Worm (Caenorhabditis elegans) whole organism, L1 larva: Measurements from ENCODE around the gene Y43F8C.17.

ENCODE experiments used
- F16B12.6 ChIP-seq: fragments of 150-350 bp; optimal IDR thresholded peaks from 2 replicates; lab custom pipeline; 2014; ENCODE audit warnings: missing biosample characterization, missing genetic modification characterization
- ama-1 ChIP-seq: fragments of 150-350 bp; optimal IDR thresholded peaks from 2 replicates; lab custom pipeline; 2014
- blmp-1 ChIP-seq: fragments of 150-350 bp; optimal IDR thresholded peaks from 2 replicates; lab custom pipeline; 2014; ENCODE audit warnings: missing biosample characterization, missing genetic modification characterization
- ceh-82 ChIP-seq, 3 experiments: fragments of 150-350 bp in 1 of 3; sonication (generic microtip) in 2 of 3; optimal IDR thresholded peaks; 2 replicates each; lab custom pipeline; 2014 to 2017; ENCODE audit warnings: missing biosample characterization in 3 of 3, missing genetic modification characterization in 3 of 3
- ceh-88 ChIP-seq: fragments of 200-800 bp; sonication (Bioruptor generic); IDR thresholded peaks from 2 replicates; pipeline ENCODE4 v1.3.6; 2022; ENCODE audit warnings: missing genetic modification characterization, missing compliant biosample characterization
- ceh-90 ChIP-seq: sonication (generic microtip); optimal IDR thresholded peaks from 2 replicates; lab custom pipeline; 2016; ENCODE audit warnings: missing genetic modification characterization, missing compliant biosample characterization
- dpl-1 ChIP-seq, 3 experiments: fragments of 150-350 bp in 2 of 3; sonication (generic microtip) in 1 of 3; optimal IDR thresholded peaks; 2 replicates each; lab custom pipeline; 2014 to 2017; ENCODE audit warnings: missing biosample characterization in 3 of 3, missing genetic modification characterization in 3 of 3, missing genetic modification reagents in 3 of 3
- dsc-1 ChIP-seq: sonication (generic microtip); optimal IDR thresholded peaks from 2 replicates; lab custom pipeline; 2016; ENCODE audit warnings: mild to moderate bottlenecking, missing genetic modification characterization, missing compliant biosample characterization
- efl-1 ChIP-seq, 4 experiments: fragments of 150-350 bp; optimal IDR thresholded peaks in 3 of 4; peaks in 1 of 4; 1 replicate in 1 of 4; 2 replicates in 3 of 4; lab custom pipeline; 2014; ENCODE audit warnings: missing biosample characterization in 2 of 4, missing genetic modification characterization in 2 of 4, missing genetic modification reagents in 2 of 4
- elt-2 ChIP-seq: sonication (generic microtip); optimal IDR thresholded peaks from 2 replicates; lab custom pipeline; 2016; ENCODE audit warnings: missing genetic modification characterization, mild to moderate bottlenecking, inconsistent platforms, missing compliant biosample characterization, missing genetic modification reagents
- elt-3 ChIP-seq, 6 experiments: fragments of 150-350 bp in 1 of 6; sonication (generic microtip); optimal IDR thresholded peaks; 2 replicates each; lab custom pipeline; 2017 to 2018; ENCODE audit warnings: missing biosample characterization in 6 of 6, missing genetic modification characterization in 6 of 6, inconsistent platforms in 1 of 6
- fkh-4 ChIP-seq: sonication (generic microtip); optimal IDR thresholded peaks from 2 replicates; lab custom pipeline; 2016; ENCODE audit warnings: missing compliant biosample characterization, missing genetic modification characterization, borderline replicate concordance
- grh-1 ChIP-seq: fragments of 200-800 bp; sonication (Bioruptor generic); IDR thresholded peaks from 2 replicates; pipeline ENCODE4 v1.3.6; 2022; ENCODE audit warnings: missing genetic modification reagents, missing genetic modification characterization, missing compliant biosample characterization
- hlh-4 ChIP-seq: sonication (generic microtip); optimal IDR thresholded peaks from 2 replicates; lab custom pipeline; 2016; ENCODE audit warnings: mild to moderate bottlenecking, missing genetic modification characterization, missing compliant biosample characterization
- hpl-2 ChIP-seq: fragments of 150-350 bp; optimal IDR thresholded peaks from 2 replicates; lab custom pipeline; 2014; ENCODE audit warnings: missing biosample characterization, missing genetic modification reagents, missing genetic modification characterization
- isw-1 ChIP-seq: fragments of 200-800 bp; sonication (Bioruptor generic); IDR thresholded peaks from 2 replicates; pipeline ENCODE4 v1.3.6; 2022; ENCODE audit warnings: missing genetic modification characterization, missing compliant biosample characterization
- lin-14 ChIP-seq: fragments of 200-800 bp; sonication (Bioruptor generic); optimal IDR thresholded peaks from 2 replicates; lab custom pipeline; 2018; ENCODE audit warnings: mild to moderate bottlenecking, missing genetic modification characterization, moderate library complexity, missing compliant biosample characterization
- lin-15B ChIP-seq: fragments of 150-350 bp; sonication (generic microtip); optimal IDR thresholded peaks from 3 replicates; lab custom pipeline; 2014; ENCODE audit warnings: missing biosample characterization, missing genetic modification characterization
- lsy-2 ChIP-seq, 2 experiments: fragments of 150-350 bp; optimal IDR thresholded peaks; 2 replicates each; lab custom pipeline; 2014; ENCODE audit warnings: missing biosample characterization in 2 of 2, missing genetic modification characterization in 2 of 2
- mep-1 ChIP-seq: fragments of 150-350 bp; optimal IDR thresholded peaks from 2 replicates; lab custom pipeline; 2014; ENCODE audit warnings: missing biosample characterization, missing genetic modification characterization
- nhr-11 ChIP-seq: fragments of 150-350 bp; optimal IDR thresholded peaks from 2 replicates; lab custom pipeline; 2014; ENCODE audit warnings: missing biosample characterization, missing genetic modification characterization
- nhr-19 ChIP-seq: fragments of 200-800 bp; sonication (Bioruptor generic); conservative IDR thresholded peaks from 2 replicates; pipeline ENCODE4 v1.3.6; 2022; ENCODE audit warnings: missing genetic modification characterization, missing compliant biosample characterization
- nhr-76 ChIP-seq: sonication (generic microtip); optimal IDR thresholded peaks from 2 replicates; lab custom pipeline; 2017; ENCODE audit warnings: missing biosample characterization, missing genetic modification characterization
- nhr-85 ChIP-seq: sonication (generic microtip); peaks from one replicate; lab custom pipeline; 2016; ENCODE audit warnings: missing genetic modification characterization, inconsistent platforms, missing compliant biosample characterization
- nhr-90 ChIP-seq: sonication (generic microtip); optimal IDR thresholded peaks from 2 replicates; lab custom pipeline; 2016; ENCODE audit warnings: mild to moderate bottlenecking, missing genetic modification characterization, missing compliant biosample characterization; ENCODE audit not compliant: poor library complexity
- pax-3 ChIP-seq: fragments of 200-800 bp; sonication (Bioruptor generic); optimal IDR thresholded peaks from 2 replicates; lab custom pipeline; 2018; ENCODE audit warnings: mild to moderate bottlenecking, missing genetic modification characterization, moderate library complexity, missing compliant biosample characterization
- rnt-1 ChIP-seq: sonication (generic microtip); optimal IDR thresholded peaks from 2 replicates; lab custom pipeline; 2016; ENCODE audit warnings: mild to moderate bottlenecking, missing genetic modification characterization, moderate library complexity, missing compliant biosample characterization
- snpc-4 ChIP-seq: fragments of 150-350 bp; optimal IDR thresholded peaks from 2 replicates; lab custom pipeline; 2014; ENCODE audit warnings: missing biosample characterization, missing genetic modification characterization
- snu-23 ChIP-seq: sonication (generic microtip); optimal IDR thresholded peaks from 2 replicates; lab custom pipeline; 2016; ENCODE audit warnings: missing genetic modification characterization, missing compliant biosample characterization
- sup-37 ChIP-seq: fragments of 200-800 bp; sonication (Bioruptor generic); optimal IDR thresholded peaks from 2 replicates; lab custom pipeline; 2018; ENCODE audit warnings: mild to moderate bottlenecking, missing genetic modification characterization, missing compliant biosample characterization
- swsn-7 ChIP-seq: sonication (generic microtip); optimal IDR thresholded peaks from 2 replicates; lab custom pipeline; 2016; ENCODE audit warnings: missing genetic modification characterization, missing compliant biosample characterization
- tbx-2 ChIP-seq: sonication (generic microtip); optimal IDR thresholded peaks from 2 replicates; lab custom pipeline; 2016; ENCODE audit warnings: missing genetic modification characterization, missing compliant biosample characterization
- unc-130 ChIP-seq: fragments of 150-350 bp; optimal IDR thresholded peaks from 2 replicates; lab custom pipeline; 2017; ENCODE audit warnings: missing biosample characterization, missing genetic modification characterization, inconsistent platforms
- unc-30 ChIP-seq: sonication (generic microtip); optimal IDR thresholded peaks from 2 replicates; lab custom pipeline; 2017; ENCODE audit warnings: missing biosample characterization, missing genetic modification characterization
- unc-86 ChIP-seq: sonication (generic microtip); optimal IDR thresholded peaks from 2 replicates; lab custom pipeline; 2016; ENCODE audit warnings: missing genetic modification characterization, missing compliant biosample characterization
- ztf-11 ChIP-seq, 2 experiments: sonication (generic microtip); optimal IDR thresholded peaks; 2 replicates each; lab custom pipeline; 2016 to 2017; ENCODE audit warnings: missing genetic modification characterization in 2 of 2, missing biosample characterization in 1 of 2, missing compliant biosample characterization in 1 of 2
- ztf-4 ChIP-seq: fragments of 150-350 bp; optimal IDR thresholded peaks from 2 replicates; lab custom pipeline; 2014; ENCODE audit warnings: missing biosample characterization, missing genetic modification characterization

Y43F8C.17 gene

DNA sequence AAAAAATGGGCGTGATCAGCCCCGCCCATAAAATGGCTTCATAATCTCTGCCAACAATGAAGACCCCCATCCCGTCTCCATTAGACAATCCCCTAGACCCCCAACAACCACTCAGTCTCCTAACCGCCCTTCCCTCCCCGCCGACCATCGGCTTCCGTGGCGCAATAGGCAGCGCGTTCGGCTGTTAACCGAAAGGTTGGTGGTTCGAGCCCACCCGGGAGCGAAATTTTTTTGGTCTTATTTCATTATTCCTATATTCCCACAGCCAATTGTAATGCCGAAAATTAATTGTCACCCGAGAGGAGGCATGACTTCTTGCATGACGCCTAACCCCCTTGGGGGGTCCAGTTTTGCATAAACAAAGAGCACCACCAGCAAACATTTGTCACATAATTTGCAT, 6.9 kb downstream of the Y43F8C.17 start (continued):
- no peak for TF ChIP-seq hpl-2 (GFP tag; lab: Kevin White, UChicago)
- TF ChIP-seq swsn-7 (tag; lab: Kevin White, UChicago) = peak; percentile 4
- peak; percentile 5 for TF ChIP-seq unc-130 (tag; lab: Kevin White, UChicago)
- TF ChIP-seq lsy-2 (tag; optimal IDR thresholded peaks at IDR 0.05; lab: Kevin White, UChicago) = peak in 1 of 2 experiments; percentile 36
- no peak for TF ChIP-seq ztf-11 (tag; optimal IDR thresholded peaks at IDR 0.05; lab: Kevin White, UChicago)
- TF ChIP-seq nhr-19 (GFP tag; lab: Robert Waterston, UW) = peak; percentile 43
- TF ChIP-seq ama-1 (lab: Kevin White, UChicago) = no peak
- TF ChIP-seq mep-1 (tag; lab: Kevin White, UChicago) = no peak
- no peak for TF ChIP-seq ceh-88 (GFP tag; lab: Robert Waterston, UW)
- peak; percentile 49 for TF ChIP-seq rnt-1 (tag; lab: Kevin White, UChicago)
- TF ChIP-seq dpl-1 (GFP tag; optimal IDR thresholded peaks at IDR 0.05; lab: Kevin White, UChicago) = no peak
- peak; percentile 43 for TF ChIP-seq dsc-1 (tag; lab: Kevin White, UChicago)
- TF ChIP-seq efl-1 (optimal IDR thresholded peaks at IDR 0.05; lab: Kevin White, UChicago) = no peak
- TF ChIP-seq efl-1 (GFP tag; optimal IDR thresholded peaks at IDR 0.05 in 1 of 2; lab: Kevin White, UChicago) = peak in 1 of 2 experiments; percentile 92
- no peak for TF ChIP-seq sup-37 (GFP tag; lab: Kevin White, UChicago)

DNA sequence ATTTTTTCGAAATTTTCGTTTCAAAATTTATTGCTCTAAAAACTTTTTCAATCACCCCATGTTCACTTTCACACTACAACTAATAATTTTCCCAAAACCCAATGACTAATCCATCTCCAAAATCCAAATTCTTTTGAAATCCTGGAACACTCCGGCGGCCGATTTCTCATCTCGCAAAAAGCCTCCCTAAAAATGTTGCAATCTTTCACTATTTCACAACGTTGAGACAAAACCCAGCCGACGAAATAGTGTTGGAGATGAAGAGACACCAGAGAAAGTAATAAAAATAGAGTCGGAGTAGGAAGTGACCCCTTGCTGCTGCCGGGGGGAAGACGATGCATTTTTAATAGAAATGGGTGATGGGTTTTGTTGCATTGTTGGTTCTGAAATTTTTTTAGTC, 8.6 kb downstream of the Y43F8C.17 start:
- TF ChIP-seq rnt-1 (tag; lab: Kevin White, UChicago) = peak; percentile 40
- peak; percentile 19 for TF ChIP-seq unc-86
- TF ChIP-seq tbx-2 (tag; lab: Kevin White, UChicago) = no peak
- TF ChIP-seq ceh-82 (tag; optimal IDR thresholded peaks at IDR 0.05; lab: Kevin White, UChicago) = peak in 2 of 3 experiments; percentile 3 to 4
- TF ChIP-seq nhr-85 (tag; lab: Kevin White, UChicago) = peak; percentile 31
- TF ChIP-seq mep-1 (tag; lab: Kevin White, UChicago) = no peak

DNA sequence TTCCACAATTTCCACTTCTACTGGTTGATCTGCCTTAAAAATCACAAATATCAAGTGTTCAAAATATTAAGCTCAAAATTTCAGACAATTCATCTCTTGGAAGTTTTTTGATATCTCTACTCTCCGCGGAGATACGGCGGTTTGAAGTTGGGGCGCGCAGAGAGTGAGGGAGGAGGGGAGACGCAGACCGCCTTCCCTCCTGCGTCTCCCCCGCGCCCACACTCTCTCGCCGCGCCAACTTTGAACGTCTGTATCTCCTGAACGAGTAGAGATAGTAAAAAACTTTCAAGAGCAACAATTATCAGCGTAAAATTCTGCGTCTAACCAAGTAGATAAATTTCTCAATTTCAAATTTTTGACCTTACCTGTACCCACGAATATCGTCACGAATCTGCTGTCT, 12.0 kb downstream of the Y43F8C.17 start:
- TF ChIP-seq nhr-11 (no peak), grh-1 (GFP tag; lab: Robert Waterston, UW) (no peak), pax-3 (tag; lab: Kevin White, UChicago) (no peak), dpl-1 (GFP tag; optimal IDR thresholded peaks at IDR 0.05; lab: Kevin White, UChicago) (no peak), elt-3 (tag; optimal IDR thresholded peaks at IDR 0.05; lab: Kevin White, UChicago) (no peak), ztf-4 (tag; lab: Kevin White, UChicago) (no peak), lin-14 (GFP tag; lab: Kevin White, UChicago) (no peak), snpc-4 (tag; lab: Kevin White, UChicago) (no peak), elt-2 (tag; lab: Kevin White, UChicago) (no peak), hlh-4 (no peak), nhr-85 (tag; lab: Kevin White, UChicago) (no peak), blmp-1 (no peak), nhr-76 (tag; lab: Kevin White, UChicago) (no peak), nhr-90 (tag; lab: Kevin White, UChicago) (no peak)

DNA sequence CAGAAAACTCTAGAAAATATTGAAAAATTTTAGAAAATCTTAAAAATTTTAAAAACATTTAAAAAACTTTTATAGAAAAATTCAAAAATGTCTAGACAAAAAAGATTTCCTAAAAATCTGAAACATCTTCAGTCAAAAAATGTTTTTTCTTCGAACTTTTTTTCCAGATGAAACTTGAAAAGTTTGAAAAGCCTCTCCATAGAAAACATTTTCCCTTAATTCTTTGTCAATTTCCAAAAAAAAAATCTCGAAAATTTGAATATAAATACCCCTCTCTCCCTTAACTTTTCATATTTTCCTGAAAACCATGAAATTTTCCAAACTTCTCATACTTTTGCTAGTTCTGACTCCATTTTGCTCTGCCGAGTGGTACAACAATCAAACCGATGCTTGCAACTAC, 12.8 kb downstream of the Y43F8C.17 start, which contains the start of gene Y116F11A.3:
Gene Y116F11A.3, plus strand, starts transcription at position 301 of the 400 bp plus-strand sequence.
- TF ChIP-seq pax-3 (tag; lab: Kevin White, UChicago) = no peak
- TF ChIP-seq snu-23 (GFP tag; lab: Kevin White, UChicago) = no peak
- TF ChIP-seq nhr-90 (tag; lab: Kevin White, UChicago) = no peak
- no peak for TF ChIP-seq dsc-1 (tag; lab: Kevin White, UChicago)
- TF ChIP-seq, all 84 proteins: peak for 0

DNA sequence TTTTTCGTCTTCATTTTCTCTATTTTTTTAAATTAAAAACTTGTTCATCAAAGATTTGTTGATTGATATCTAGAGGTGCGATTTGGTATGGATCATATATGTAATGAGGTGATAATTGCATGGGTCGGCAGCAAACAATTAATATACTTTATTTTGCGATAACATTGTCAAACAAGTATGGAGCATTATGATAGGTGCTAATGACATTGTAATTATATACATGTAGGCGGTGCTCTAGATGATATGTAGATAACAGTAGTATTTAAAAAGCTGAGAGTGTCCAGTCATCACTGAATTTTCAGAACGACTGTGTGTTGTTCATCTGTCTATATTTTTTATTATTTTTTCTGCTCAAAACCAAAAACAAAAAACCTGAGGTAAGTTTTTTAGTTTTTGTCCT, 14.3 kb downstream of the Y43F8C.17 start, which contains the start of gene Y116F11A.1:
Gene Y116F11A.1, plus strand, starts transcription at position 301 of the 400 bp plus-strand sequence.
- TF ChIP-seq ceh-90 (no peak), fkh-4 (tag; lab: Kevin White, UChicago) (no peak), elt-2 (tag; lab: Kevin White, UChicago) (no peak), blmp-1 (no peak), nhr-19 (GFP tag; lab: Robert Waterston, UW) (no peak), lin-15B (tag; lab: Kevin White, UChicago) (no peak), nhr-76 (tag; lab: Kevin White, UChicago) (no peak), F16B12.6 (tag; lab: Kevin White, UChicago) (no peak), sup-37 (GFP tag; lab: Kevin White, UChicago) (no peak), unc-30 (tag; lab: Kevin White, UChicago) (no peak), dpl-1 (GFP tag; optimal IDR thresholded peaks at IDR 0.05; lab: Kevin White, UChicago) (no peak), isw-1 (no peak)
- TF ChIP-seq, all 84 proteins: peak for 0
